Worm (Caenorhabditis elegans) whole organism, L1 larva: Measurements from ENCODE around the gene K04B12.2.

Experiments used
- C04F5.9 ChIP-seq: sonication (generic microtip); optimal IDR thresholded peaks from 2 replicates; lab custom pipeline; 2016; ENCODE audit warnings: missing genetic modification characterization, missing compliant biosample characterization
- C16A3.4 ChIP-seq: fragments of 150-350 bp; optimal IDR thresholded peaks from 2 replicates; lab custom pipeline; 2014; ENCODE audit warnings: missing biosample characterization, missing genetic modification characterization
- C34B4.2 ChIP-seq: sonication (generic microtip); optimal IDR thresholded peaks from 2 replicates; lab custom pipeline; 2017; ENCODE audit warnings: mild to moderate bottlenecking, missing genetic modification characterization, missing compliant biosample characterization
- F16B12.6 ChIP-seq: fragments of 150-350 bp; optimal IDR thresholded peaks from 2 replicates; lab custom pipeline; 2014; ENCODE audit warnings: missing biosample characterization, missing genetic modification characterization
- aha-1 ChIP-seq: fragments of 150-350 bp; optimal IDR thresholded peaks from 2 replicates; lab custom pipeline; 2014; ENCODE audit warnings: missing biosample characterization, missing genetic modification characterization
- aly-2 ChIP-seq: fragments of 150-350 bp; optimal IDR thresholded peaks from 2 replicates; lab custom pipeline; 2014; ENCODE audit warnings: missing biosample characterization, missing genetic modification characterization
- ama-1 ChIP-seq: fragments of 150-350 bp; optimal IDR thresholded peaks from 2 replicates; lab custom pipeline; 2014
- ceh-63 ChIP-seq: fragments of 200-800 bp; sonication (Bioruptor generic); optimal IDR thresholded peaks from 2 replicates; lab custom pipeline; 2018; ENCODE audit warnings: mild to moderate bottlenecking, missing genetic modification characterization, missing compliant biosample characterization
- ceh-88 ChIP-seq: fragments of 200-800 bp; sonication (Bioruptor generic); IDR thresholded peaks from 2 replicates; pipeline ENCODE4 v1.3.6; 2022; ENCODE audit warnings: missing genetic modification characterization, missing compliant biosample characterization
- ceh-90 ChIP-seq: sonication (generic microtip); optimal IDR thresholded peaks from 2 replicates; lab custom pipeline; 2016; ENCODE audit warnings: missing genetic modification characterization, missing compliant biosample characterization
- dpl-1 ChIP-seq, 3 experiments: fragments of 150-350 bp in 2 of 3; sonication (generic microtip) in 1 of 3; optimal IDR thresholded peaks; 2 replicates each; lab custom pipeline; 2014 to 2017; ENCODE audit warnings: missing biosample characterization in 3 of 3, missing genetic modification characterization in 3 of 3, missing genetic modification reagents in 3 of 3
- efl-1 ChIP-seq, 4 experiments: fragments of 150-350 bp; optimal IDR thresholded peaks in 3 of 4; peaks in 1 of 4; 1 replicate in 1 of 4; 2 replicates in 3 of 4; lab custom pipeline; 2014; ENCODE audit warnings: missing biosample characterization in 2 of 4, missing genetic modification characterization in 2 of 4, missing genetic modification reagents in 2 of 4
- egl-27 ChIP-seq, 2 experiments: fragments of 150-350 bp in 1 of 2; sonication (generic microtip); optimal IDR thresholded peaks; 3 replicates each; lab custom pipeline; 2017 to 2018; ENCODE audit warnings: missing biosample characterization in 2 of 2, missing genetic modification characterization in 2 of 2, missing genetic modification reagents in 2 of 2
- elt-2 ChIP-seq: sonication (generic microtip); optimal IDR thresholded peaks from 2 replicates; lab custom pipeline; 2016; ENCODE audit warnings: missing genetic modification characterization, mild to moderate bottlenecking, inconsistent platforms, missing compliant biosample characterization, missing genetic modification reagents
- elt-3 ChIP-seq, 6 experiments: fragments of 150-350 bp in 1 of 6; sonication (generic microtip); optimal IDR thresholded peaks; 2 replicates each; lab custom pipeline; 2017 to 2018; ENCODE audit warnings: missing biosample characterization in 6 of 6, missing genetic modification characterization in 6 of 6, inconsistent platforms in 1 of 6
- fkh-10 ChIP-seq: sonication (generic microtip); optimal IDR thresholded peaks from 2 replicates; lab custom pipeline; 2017; ENCODE audit warnings: missing biosample characterization, missing genetic modification reagents, missing genetic modification characterization
- fkh-8 ChIP-seq: sonication (generic microtip); optimal IDR thresholded peaks from 2 replicates; lab custom pipeline; 2016; ENCODE audit warnings: mild to moderate bottlenecking, missing genetic modification characterization, missing compliant biosample characterization
- hlh-17 ChIP-seq: fragments of 200-800 bp; sonication (Bioruptor generic); optimal IDR thresholded peaks from 2 replicates; lab custom pipeline; 2018; ENCODE audit warnings: missing genetic modification characterization, mild to moderate bottlenecking, missing compliant biosample characterization, moderate library complexity, borderline replicate concordance
- hlh-4 ChIP-seq: sonication (generic microtip); optimal IDR thresholded peaks from 2 replicates; lab custom pipeline; 2016; ENCODE audit warnings: mild to moderate bottlenecking, missing genetic modification characterization, missing compliant biosample characterization
- hpl-2 ChIP-seq: fragments of 150-350 bp; optimal IDR thresholded peaks from 2 replicates; lab custom pipeline; 2014; ENCODE audit warnings: missing biosample characterization, missing genetic modification reagents, missing genetic modification characterization
- isw-1 ChIP-seq: fragments of 200-800 bp; sonication (Bioruptor generic); IDR thresholded peaks from 2 replicates; pipeline ENCODE4 v1.3.6; 2022; ENCODE audit warnings: missing genetic modification characterization, missing compliant biosample characterization
- lin-39 ChIP-seq: fragments of 150-350 bp; optimal IDR thresholded peaks from 2 replicates; lab custom pipeline; 2014; ENCODE audit warnings: missing biosample characterization, missing genetic modification reagents, missing genetic modification characterization
- lir-3 ChIP-seq: sonication (generic microtip); optimal IDR thresholded peaks from 2 replicates; lab custom pipeline; 2016; ENCODE audit warnings: mild to moderate bottlenecking, missing genetic modification characterization, moderate library complexity, missing compliant biosample characterization; ENCODE audit not compliant: poor library complexity
- lsy-2 ChIP-seq, 2 experiments: fragments of 150-350 bp; optimal IDR thresholded peaks; 2 replicates each; lab custom pipeline; 2014; ENCODE audit warnings: missing biosample characterization in 2 of 2, missing genetic modification characterization in 2 of 2
- mdl-1 ChIP-seq, 2 experiments: fragments of 150-350 bp; optimal IDR thresholded peaks; 2 replicates each; lab custom pipeline; 2014 to 2017; ENCODE audit warnings: missing biosample characterization in 2 of 2, missing genetic modification characterization in 2 of 2, inconsistent platforms in 1 of 2
- mef-2 ChIP-seq: fragments of 150-350 bp; optimal IDR thresholded peaks from 2 replicates; lab custom pipeline; 2014; ENCODE audit warnings: missing biosample characterization, missing genetic modification characterization
- mep-1 ChIP-seq: fragments of 150-350 bp; optimal IDR thresholded peaks from 2 replicates; lab custom pipeline; 2014; ENCODE audit warnings: missing biosample characterization, missing genetic modification characterization
- nhr-11 ChIP-seq: fragments of 150-350 bp; optimal IDR thresholded peaks from 2 replicates; lab custom pipeline; 2014; ENCODE audit warnings: missing biosample characterization, missing genetic modification characterization
- nhr-19 ChIP-seq: fragments of 200-800 bp; sonication (Bioruptor generic); conservative IDR thresholded peaks from 2 replicates; pipeline ENCODE4 v1.3.6; 2022; ENCODE audit warnings: missing genetic modification characterization, missing compliant biosample characterization
- nhr-28 ChIP-seq: fragments of 150-350 bp; optimal IDR thresholded peaks from 2 replicates; lab custom pipeline; 2014; ENCODE audit warnings: missing biosample characterization, missing genetic modification characterization
- nhr-71 ChIP-seq: sonication (generic microtip); optimal IDR thresholded peaks from 2 replicates; lab custom pipeline; 2016; ENCODE audit warnings: mild to moderate bottlenecking, missing genetic modification characterization, moderate library complexity, missing compliant biosample characterization
- nhr-76 ChIP-seq: sonication (generic microtip); optimal IDR thresholded peaks from 2 replicates; lab custom pipeline; 2017; ENCODE audit warnings: missing biosample characterization, missing genetic modification characterization
- nhr-84 ChIP-seq: sonication (generic microtip); optimal IDR thresholded peaks from 2 replicates; lab custom pipeline; 2017; ENCODE audit warnings: missing biosample characterization, missing genetic modification characterization
- nhr-85 ChIP-seq: sonication (generic microtip); peaks from one replicate; lab custom pipeline; 2016; ENCODE audit warnings: missing genetic modification characterization, inconsistent platforms, missing compliant biosample characterization
- nhr-90 ChIP-seq: sonication (generic microtip); optimal IDR thresholded peaks from 2 replicates; lab custom pipeline; 2016; ENCODE audit warnings: mild to moderate bottlenecking, missing genetic modification characterization, missing compliant biosample characterization; ENCODE audit not compliant: poor library complexity
- pag-3 ChIP-seq: sonication (generic microtip); optimal IDR thresholded peaks from 2 replicates; lab custom pipeline; 2017; ENCODE audit warnings: missing genetic modification characterization, mild to moderate bottlenecking, missing compliant biosample characterization, antibody characterized with exemption, borderline replicate concordance; ENCODE audit not compliant: insufficient read depth
- pax-3 ChIP-seq: fragments of 200-800 bp; sonication (Bioruptor generic); optimal IDR thresholded peaks from 2 replicates; lab custom pipeline; 2018; ENCODE audit warnings: mild to moderate bottlenecking, missing genetic modification characterization, moderate library complexity, missing compliant biosample characterization
- rnt-1 ChIP-seq: sonication (generic microtip); optimal IDR thresholded peaks from 2 replicates; lab custom pipeline; 2016; ENCODE audit warnings: mild to moderate bottlenecking, missing genetic modification characterization, moderate library complexity, missing compliant biosample characterization
- skn-1 ChIP-seq: fragments of 150-350 bp; optimal IDR thresholded peaks from 2 replicates; lab custom pipeline; 2014; ENCODE audit warnings: missing biosample characterization, missing genetic modification characterization
- snpc-4 ChIP-seq: fragments of 150-350 bp; optimal IDR thresholded peaks from 2 replicates; lab custom pipeline; 2014; ENCODE audit warnings: missing biosample characterization, missing genetic modification characterization
- sup-37 ChIP-seq: fragments of 200-800 bp; sonication (Bioruptor generic); optimal IDR thresholded peaks from 2 replicates; lab custom pipeline; 2018; ENCODE audit warnings: mild to moderate bottlenecking, missing genetic modification characterization, missing compliant biosample characterization
- unc-130 ChIP-seq: fragments of 150-350 bp; optimal IDR thresholded peaks from 2 replicates; lab custom pipeline; 2017; ENCODE audit warnings: missing biosample characterization, missing genetic modification characterization, inconsistent platforms
- unc-30 ChIP-seq: sonication (generic microtip); optimal IDR thresholded peaks from 2 replicates; lab custom pipeline; 2017; ENCODE audit warnings: missing biosample characterization, missing genetic modification characterization
- unc-62 ChIP-seq: fragments of 150-350 bp; optimal IDR thresholded peaks from 2 replicates; lab custom pipeline; 2014; ENCODE audit warnings: missing biosample characterization, missing genetic modification reagents, missing genetic modification characterization
- unc-86 ChIP-seq: sonication (generic microtip); optimal IDR thresholded peaks from 2 replicates; lab custom pipeline; 2016; ENCODE audit warnings: missing genetic modification characterization, missing compliant biosample characterization
- unc-98 ChIP-seq: fragments of 200-800 bp; sonication (Bioruptor generic); IDR thresholded peaks from 2 replicates; pipeline ENCODE4 v1.3.6; 2022; ENCODE audit warnings: missing genetic modification characterization, missing compliant biosample characterization
- zag-1 ChIP-seq: fragments of 150-350 bp; optimal IDR thresholded peaks from 2 replicates; lab custom pipeline; 2014; ENCODE audit warnings: missing biosample characterization, missing genetic modification characterization
- zip-4 ChIP-seq: fragments of 200-800 bp; sonication (Bioruptor generic); optimal IDR thresholded peaks from 2 replicates; lab custom pipeline; 2018; ENCODE audit warnings: mild to moderate bottlenecking, missing genetic modification characterization, moderate library complexity, missing compliant biosample characterization
- ztf-11 ChIP-seq, 2 experiments: sonication (generic microtip); optimal IDR thresholded peaks; 2 replicates each; lab custom pipeline; 2016 to 2017; ENCODE audit warnings: missing genetic modification characterization in 2 of 2, missing biosample characterization in 1 of 2, missing compliant biosample characterization in 1 of 2
- ztf-4 ChIP-seq: fragments of 150-350 bp; optimal IDR thresholded peaks from 2 replicates; lab custom pipeline; 2014; ENCODE audit warnings: missing biosample characterization, missing genetic modification characterization

Gene K04B12.2

ce11 chrII:14407332-14408270, 30.2 kb downstream of the K04B12.2 start (continued):
- TF ChIP-seq C34B4.2 (tag; lab: Kevin White, UChicago) (no peak), hpl-2 (GFP tag; lab: Kevin White, UChicago) (no peak), unc-30 (tag; lab: Kevin White, UChicago) (no peak), efl-1 (optimal IDR thresholded peaks at IDR 0.05; lab: Kevin White, UChicago) (peak in 1 of 2 experiments; percentile 80), efl-1 (GFP tag; optimal IDR thresholded peaks at IDR 0.05 in 1 of 2; lab: Kevin White, UChicago) (peak in 1 of 2 experiments; percentile 86), nhr-19 (no peak), unc-62 (GFP tag; lab: Kevin White, UChicago) (no peak), unc-86 (tag; lab: Kevin White, UChicago) (no peak), pag-3 (tag; lab: Kevin White, UChicago) (no peak), nhr-84 (tag; lab: Kevin White, UChicago) (no peak), nhr-76 (tag; lab: Kevin White, UChicago) (no peak), ama-1 (lab: Kevin White, UChicago) (peak; percentile 86), ztf-11 (tag; optimal IDR thresholded peaks at IDR 0.05; lab: Kevin White, UChicago) (no peak), zag-1 (tag; lab: Kevin White, UChicago) (no peak), isw-1 (no peak), C04F5.9 (tag; lab: Kevin White, UChicago) (no peak), F16B12.6 (tag; lab: Kevin White, UChicago) (no peak), nhr-90 (tag; lab: Kevin White, UChicago) (no peak), C16A3.4 (tag; lab: Kevin White, UChicago) (no peak), fkh-10 (GFP tag; lab: Kevin White, UChicago) (no peak), fkh-8 (no peak), mep-1 (tag; lab: Kevin White, UChicago) (peak; percentile 92), pax-3 (tag; lab: Kevin White, UChicago) (no peak), ztf-4 (tag; lab: Kevin White, UChicago) (peak; percentile 86), mdl-1 (tag; optimal IDR thresholded peaks at IDR 0.05; lab: Kevin White, UChicago) (no peak), nhr-71 (tag; lab: Kevin White, UChicago) (peak; percentile 38), ceh-63 (GFP tag; lab: Kevin White, UChicago) (no peak), rnt-1 (tag; lab: Kevin White, UChicago) (no peak), unc-130 (tag; lab: Kevin White, UChicago) (no peak), ceh-90 (no peak), aly-2 (tag; lab: Kevin White, UChicago) (peak; percentile 24), lsy-2 (tag; optimal IDR thresholded peaks at IDR 0.05; lab: Kevin White, UChicago) (peak in 1 of 2 experiments; percentile 62), aha-1 (tag; lab: Kevin White, UChicago) (no peak), hlh-17 (GFP tag; lab: Kevin White, UChicago) (no peak), mef-2 (tag; lab: Kevin White, UChicago) (no peak), nhr-28 (tag; lab: Kevin White, UChicago) (no peak), elt-3 (tag; optimal IDR thresholded peaks at IDR 0.05; lab: Kevin White, UChicago) (no peak), lir-3 (tag; lab: Kevin White, UChicago) (no peak), unc-98 (GFP tag; lab: Robert Waterston, UW) (no peak), ceh-88 (no peak), skn-1 (tag; lab: Kevin White, UChicago) (peak; percentile 14), hlh-4 (tag; lab: Kevin White, UChicago) (no peak), nhr-85 (tag; lab: Kevin White, UChicago) (no peak), sup-37 (GFP tag; lab: Kevin White, UChicago) (no peak), dpl-1 (GFP tag; optimal IDR thresholded peaks at IDR 0.05; lab: Kevin White, UChicago) (peak in 1 of 3 experiments; percentile 9), nhr-11 (tag; lab: Kevin White, UChicago) (no peak), zip-4 (GFP tag; lab: Kevin White, UChicago) (no peak), snpc-4 (tag; lab: Kevin White, UChicago) (no peak), lin-39 (tag; lab: Kevin White, UChicago) (no peak), egl-27 (tag; optimal IDR thresholded peaks at IDR 0.05; lab: Kevin White, UChicago) (no peak), elt-2 (tag; lab: Kevin White, UChicago) (no peak)
